Worm (Caenorhabditis elegans) whole organism, midembryonic: ENCODE results near the gene panl-3.

ENCODE experiments used
- T22C8.4 ChIP-seq: fragments of 200-800 bp; sonication (Bioruptor generic); IDR thresholded peaks from 2 replicates; pipeline ENCODE4 v1.3.6; 2022; ENCODE audit warnings: missing genetic modification characterization, missing compliant biosample characterization
- cog-1 ChIP-seq: sonication (generic microtip); optimal IDR thresholded peaks from 2 replicates; lab custom pipeline; 2016; ENCODE audit warnings: missing genetic modification characterization, missing compliant biosample characterization
- flt-1 ChIP-seq: fragments of 200-800 bp; sonication (Bioruptor generic); IDR thresholded peaks from 2 replicates; pipeline ENCODE4 v1.3.6; 2022; ENCODE audit warnings: missing genetic modification characterization, missing compliant biosample characterization
- klf-2 ChIP-seq: fragments of 200-800 bp; sonication (Bioruptor generic); conservative IDR thresholded peaks from 2 replicates; pipeline ENCODE4 v1.3.6; 2022; ENCODE audit warnings: missing genetic modification reagents, missing genetic modification characterization, missing compliant biosample characterization
- med-1 ChIP-seq: sonication (generic microtip); optimal IDR thresholded peaks from 2 replicates; lab custom pipeline; 2017; ENCODE audit warnings: missing genetic modification characterization, mild to moderate bottlenecking, missing compliant biosample characterization, antibody characterized with exemption, missing genetic modification reagents; ENCODE audit not compliant: insufficient read depth
- ref-1 ChIP-seq: fragments of 200-800 bp; sonication (Bioruptor generic); conservative IDR thresholded peaks from 2 replicates; pipeline ENCODE4 v1.3.6; 2022; ENCODE audit warnings: missing genetic modification reagents, missing genetic modification characterization, missing compliant biosample characterization
- tab-1 ChIP-seq: fragments of 200-800 bp; sonication (Bioruptor generic); IDR thresholded peaks from 2 replicates; pipeline ENCODE4 v1.3.6; 2022; ENCODE audit warnings: missing genetic modification characterization, missing compliant biosample characterization
- ztf-23 ChIP-seq: fragments of 200-800 bp; sonication (Bioruptor generic); IDR thresholded peaks from 2 replicates; pipeline ENCODE4 v1.3.6; 2022; ENCODE audit warnings: missing genetic modification reagents, missing genetic modification characterization, missing compliant biosample characterization
- ztf-29 ChIP-seq: fragments of 200-800 bp; sonication (Bioruptor generic); IDR thresholded peaks from 2 replicates; pipeline ENCODE4 v1.3.6; 2022; ENCODE audit warnings: missing genetic modification reagents, missing genetic modification characterization, missing compliant biosample characterization

DNA sequence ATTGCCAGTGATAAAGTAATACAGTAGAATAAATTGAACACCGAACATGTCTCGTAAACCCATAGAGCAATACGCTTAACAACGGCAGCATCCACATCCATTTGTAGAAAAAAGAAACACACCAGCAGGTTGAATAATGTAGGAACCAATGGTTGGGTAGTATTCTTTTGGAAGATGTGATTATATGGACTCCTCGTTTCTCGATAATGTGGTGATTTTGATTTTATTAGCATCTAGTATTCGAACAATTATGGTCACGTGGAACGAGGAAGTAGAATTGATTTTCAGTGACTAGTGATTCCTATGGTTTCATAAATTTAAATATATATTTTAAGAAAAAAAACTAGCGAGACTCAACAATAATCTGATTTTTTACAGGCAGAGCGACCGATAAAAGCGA lies 22.4 kb upstream of the panl-3 start, which contains the start of gene srxa-10:
- no peak for TF ChIP-seq cog-1
- TF ChIP-seq T22C8.4 (GFP tag; lab: Robert Waterston, UW): no peak
- no peak for TF ChIP-seq ztf-23 (GFP tag; lab: Robert Waterston, UW)
- no peak for TF ChIP-seq med-1 (GFP tag; lab: Kevin White, UChicago)
- no peak for TF ChIP-seq flt-1
- no peak for TF ChIP-seq tab-1 (GFP tag; lab: Robert Waterston, UW)
- TF ChIP-seq klf-2: no peak
- no peak for TF ChIP-seq ztf-29 (GFP tag; lab: Robert Waterston, UW)
- TF ChIP-seq ref-1 (GFP tag; lab: Robert Waterston, UW): no peak
